Worm (Caenorhabditis elegans): ENCODE measurements around the gene C50F4.6.

DNA sequence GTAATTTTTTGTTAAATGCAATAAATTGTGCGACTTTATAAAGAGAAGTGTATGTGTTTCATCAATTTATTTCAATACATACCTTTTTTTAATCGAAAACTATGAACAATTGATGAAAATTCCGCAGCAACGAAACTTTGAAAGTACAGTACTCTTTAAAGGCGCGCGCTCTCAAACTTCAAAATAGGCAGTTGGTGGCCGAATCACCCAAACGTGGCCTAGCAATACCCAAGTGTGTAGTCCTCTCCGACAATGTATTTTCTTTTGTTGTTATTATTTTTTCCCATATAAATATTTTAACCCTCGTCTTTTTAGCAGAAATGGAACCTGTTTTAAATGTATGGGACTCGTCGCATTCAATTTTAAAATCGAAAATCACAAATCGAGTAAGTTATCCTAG is 9.4 kb upstream of the C50F4.6 start, which contains the start of gene C50F4.4:
- no peak for TF ChIP-seq snpc-4 (tag; optimal IDR thresholded peaks at IDR 0.05)
- TF ChIP-seq mdl-1 (tag; optimal IDR thresholded peaks at IDR 0.05) = no peak

All from whole organism, L1 larva.